Fruit fly (Drosophila melanogaster) whole organism, embryonic: ENCODE data around the gene Nulp1.
A peak's percentile ranks its signal among the peaks of the same experiment; 100 is the strongest.

Experiments used
- B-H1 ChIP-seq: fragments of 200-800 bp; sonication (Bioruptor generic); IDR thresholded peaks from 3 replicates; pipeline ENCODE4 v1.3.6; 2022; ENCODE audit warnings: missing biosample characterization, missing genetic modification characterization
- Bteb2 ChIP-seq: fragments of 200-800 bp; sonication (Bioruptor generic); optimal IDR thresholded peaks from 2 replicates; lab custom pipeline; 2016; ENCODE audit warnings: missing biosample characterization, missing genetic modification characterization
- CG11085 ChIP-seq: fragments of 200-800 bp; sonication (Bioruptor generic); IDR thresholded peaks from 2 replicates; pipeline ENCODE4 v1.3.6; 2022; ENCODE audit warnings: missing biosample characterization, missing genetic modification characterization
- CG11696 ChIP-seq: fragments of 200-800 bp; sonication (Bioruptor generic); IDR thresholded peaks from 2 replicates; pipeline ENCODE4 v1.3.6; 2022; ENCODE audit warnings: missing biosample characterization, missing genetic modification characterization
- CG12769 ChIP-seq: fragments of 200-800 bp; sonication (Bioruptor generic); optimal IDR thresholded peaks from 2 replicates; lab custom pipeline; 2019; ENCODE audit warnings: missing biosample characterization, mild to moderate bottlenecking, missing genetic modification characterization, moderate library complexity
- CG14710 ChIP-seq: fragments of 200-800 bp; sonication (Bioruptor generic); optimal IDR thresholded peaks from 3 replicates; lab custom pipeline; 2019; ENCODE audit warnings: missing biosample characterization, mild to moderate bottlenecking, missing genetic modification characterization, moderate library complexity
- CG14860 ChIP-seq: fragments of 200-800 bp; sonication (Bioruptor generic); IDR thresholded peaks from 3 replicates; pipeline ENCODE4 v1.3.6; 2022; ENCODE audit warnings: missing biosample characterization, missing genetic modification characterization; ENCODE audit not compliant: partially characterized antibody
- CG15011 ChIP-seq: fragments of 200-800 bp; sonication (Bioruptor generic); optimal IDR thresholded peaks from 3 replicates; lab custom pipeline; 2018; ENCODE audit warnings: missing biosample characterization, mild to moderate bottlenecking, missing genetic modification characterization
- CG2120 ChIP-seq: fragments of 200-800 bp; sonication (Bioruptor generic); optimal IDR thresholded peaks from 3 replicates; lab custom pipeline; 2016; ENCODE audit warnings: missing biosample characterization, missing genetic modification characterization
- CG2202 ChIP-seq: fragments of 200-800 bp; sonication (Bioruptor generic); optimal IDR thresholded peaks from 2 replicates; lab custom pipeline; 2018; ENCODE audit warnings: missing biosample characterization, mild to moderate bottlenecking, missing genetic modification characterization
- CG30020 ChIP-seq: fragments of 200-800 bp; optimal IDR thresholded peaks from 2 replicates; lab custom pipeline; 2019; ENCODE audit warnings: missing biosample characterization, mild to moderate bottlenecking, missing genetic modification characterization, moderate library complexity
- CG3163 ChIP-seq: fragments of 200-800 bp; sonication (Bioruptor generic); optimal IDR thresholded peaks from 3 replicates; lab custom pipeline; 2016; ENCODE audit warnings: missing biosample characterization, missing genetic modification characterization
- CG4404 ChIP-seq: fragments of 200-800 bp; sonication (Bioruptor generic); IDR thresholded peaks from 2 replicates; pipeline ENCODE4 v1.3.6; 2022; ENCODE audit warnings: missing biosample characterization, missing genetic modification characterization
- CG4820 ChIP-seq: fragments of 200-800 bp; sonication (Bioruptor generic); optimal IDR thresholded peaks from 3 replicates; lab custom pipeline; 2016; ENCODE audit warnings: missing biosample characterization, missing genetic modification characterization
- CG5245 ChIP-seq: fragments of 200-800 bp; sonication (Bioruptor generic); optimal IDR thresholded peaks from 3 replicates; lab custom pipeline; 2016; ENCODE audit warnings: missing biosample characterization, missing genetic modification characterization
- CG7987 ChIP-seq: fragments of 200-800 bp; sonication (Bioruptor generic); optimal IDR thresholded peaks from 2 replicates; lab custom pipeline; 2018; ENCODE audit warnings: missing biosample characterization, mild to moderate bottlenecking, missing genetic modification characterization, moderate library complexity
- CG8944 ChIP-seq: fragments of 200-800 bp; sonication (Bioruptor generic); optimal IDR thresholded peaks from 3 replicates; lab custom pipeline; 2016; ENCODE audit warnings: missing biosample characterization, missing genetic modification characterization
- CG9817 ChIP-seq: fragments of 200-800 bp; sonication (Bioruptor generic); optimal IDR thresholded peaks from 2 replicates; lab custom pipeline; 2018; ENCODE audit warnings: missing biosample characterization, mild to moderate bottlenecking, missing genetic modification characterization, moderate library complexity
- CHES-1-like ChIP-seq: fragments of 200-800 bp; sonication (Bioruptor generic); optimal IDR thresholded peaks from 2 replicates; lab custom pipeline; 2016; ENCODE audit warnings: missing biosample characterization, missing genetic modification characterization
- Doc3 ChIP-seq: fragments of 200-800 bp; sonication (Bioruptor generic); IDR thresholded peaks from 3 replicates; pipeline ENCODE4 v1.3.6; 2022; ENCODE audit warnings: missing biosample characterization, missing genetic modification characterization; ENCODE audit not compliant: partially characterized antibody
- E2f1 ChIP-seq: fragments of 200-800 bp; sonication (Bioruptor generic); IDR thresholded peaks from 2 replicates; pipeline ENCODE4 v1.3.6; 2022; ENCODE audit warnings: missing biosample characterization, missing genetic modification characterization
- E2f2 ChIP-seq: fragments of 200-800 bp; sonication (Bioruptor generic); IDR thresholded peaks from 2 replicates; pipeline ENCODE4 v1.3.6; 2022; ENCODE audit warnings: missing biosample characterization, missing genetic modification characterization
- Ets97D ChIP-seq: fragments of 200-800 bp; sonication (Bioruptor generic); optimal IDR thresholded peaks from 3 replicates; lab custom pipeline; 2016; ENCODE audit warnings: missing biosample characterization, missing genetic modification characterization
- Hand ChIP-seq: fragments of 200-800 bp; sonication (Bioruptor generic); optimal IDR thresholded peaks from 2 replicates; lab custom pipeline; 2017; ENCODE audit warnings: mild to moderate bottlenecking, missing biosample characterization, missing genetic modification reagents, missing genetic modification characterization
- Hmr ChIP-seq: fragments of 200-800 bp; sonication (Bioruptor generic); optimal IDR thresholded peaks from 3 replicates; lab custom pipeline; 2017; ENCODE audit warnings: mild to moderate bottlenecking, missing biosample characterization, missing genetic modification reagents, missing genetic modification characterization
- Jarid2 ChIP-seq: fragments of 200-800 bp; sonication (Bioruptor generic); optimal IDR thresholded peaks from 3 replicates; lab custom pipeline; 2017; ENCODE audit warnings: mild to moderate bottlenecking, missing biosample characterization, missing genetic modification reagents, missing genetic modification characterization
- MESR4 ChIP-seq: fragments of 200-800 bp; sonication (Bioruptor generic); optimal IDR thresholded peaks from 2 replicates; lab custom pipeline; 2018; ENCODE audit warnings: missing biosample characterization, mild to moderate bottlenecking, missing genetic modification characterization, moderate library complexity
- Mes4 ChIP-seq: fragments of 200-800 bp; sonication (Bioruptor generic); optimal IDR thresholded peaks from 2 replicates; lab custom pipeline; 2016; ENCODE audit warnings: missing biosample characterization, missing genetic modification characterization
- Nf-YC ChIP-seq: fragments of 200-800 bp; optimal IDR thresholded peaks from 3 replicates; lab custom pipeline; 2019; ENCODE audit warnings: missing biosample characterization, mild to moderate bottlenecking, missing genetic modification characterization, moderate library complexity
- Sox100B ChIP-seq: fragments of 200-800 bp; sonication (Bioruptor generic); optimal IDR thresholded peaks from 3 replicates; lab custom pipeline; 2018; ENCODE audit warnings: missing biosample characterization, mild to moderate bottlenecking, missing genetic modification characterization
- Trl ChIP-seq, 3 experiments: fragments of >200 bp in 2 of 3; fragments of 200-800 bp in 1 of 3; sonication (Bioruptor generic) in 1 of 3; optimal IDR thresholded peaks; 2 replicates in 1 of 3; 3 replicates in 2 of 3; lab custom pipeline; 2016 to 2017; ENCODE audit warnings: missing biosample characterization in 1 of 3, missing genetic modification characterization in 1 of 3
- ab ChIP-seq: fragments of 200-800 bp; sonication (Bioruptor generic); optimal IDR thresholded peaks from 2 replicates; lab custom pipeline; 2016; ENCODE audit warnings: missing biosample characterization, missing genetic modification characterization
- crc ChIP-seq: fragments of 200-800 bp; sonication (Bioruptor generic); optimal IDR thresholded peaks from 2 replicates; lab custom pipeline; 2016; ENCODE audit warnings: missing biosample characterization, missing genetic modification characterization
- dpn ChIP-seq, 2 experiments: fragments of 200-800 bp; sonication (Bioruptor generic); optimal IDR thresholded peaks; 3 replicates each; lab custom pipeline; 2016; ENCODE audit warnings: missing biosample characterization in 2 of 2, missing genetic modification characterization in 2 of 2
- eyg ChIP-seq: fragments of 200-800 bp; sonication (Bioruptor generic); optimal IDR thresholded peaks from 3 replicates; lab custom pipeline; 2016; ENCODE audit warnings: missing biosample characterization, missing genetic modification characterization
- fd3F ChIP-seq: fragments of 200-800 bp; sonication (Bioruptor generic); optimal IDR thresholded peaks from 2 replicates; lab custom pipeline; 2018; ENCODE audit warnings: missing biosample characterization, mild to moderate bottlenecking, missing genetic modification characterization, moderate library complexity
- grau ChIP-seq: fragments of 200-800 bp; optimal IDR thresholded peaks from 3 replicates; lab custom pipeline; 2019; ENCODE audit warnings: missing biosample characterization, mild to moderate bottlenecking, missing genetic modification characterization, moderate library complexity
- gro ChIP-seq: fragments of 200-800 bp; sonication (Bioruptor generic); optimal IDR thresholded peaks from 2 replicates; lab custom pipeline; 2016; ENCODE audit warnings: missing biosample characterization, missing genetic modification characterization
- gsb-n ChIP-seq: fragments of 200-800 bp; sonication (Bioruptor generic); optimal IDR thresholded peaks from 3 replicates; lab custom pipeline; 2018; ENCODE audit warnings: missing biosample characterization, mild to moderate bottlenecking, missing genetic modification characterization
- gt ChIP-seq: fragments of 200-800 bp; sonication (Bioruptor generic); IDR thresholded peaks from 2 replicates; pipeline ENCODE4 v1.3.6; 2022; ENCODE audit warnings: missing biosample characterization, missing genetic modification characterization
- hb ChIP-seq: fragments of 200-800 bp; sonication (Bioruptor generic); IDR thresholded peaks from 3 replicates; pipeline ENCODE4 v1.3.6; 2022; ENCODE audit warnings: missing biosample characterization, missing genetic modification characterization; ENCODE audit not compliant: partially characterized antibody
- klu ChIP-seq: fragments of 200-800 bp; sonication (Bioruptor generic); IDR thresholded peaks from 2 replicates; pipeline ENCODE4 v1.3.6; 2022; ENCODE audit warnings: missing biosample characterization, missing genetic modification characterization
- nmo ChIP-seq: fragments of 200-800 bp; sonication (Bioruptor generic); optimal IDR thresholded peaks from 2 replicates; lab custom pipeline; 2018; ENCODE audit warnings: missing biosample characterization, mild to moderate bottlenecking, missing genetic modification characterization, moderate library complexity
- nom ChIP-seq: fragments of 200-800 bp; sonication (Bioruptor generic); optimal IDR thresholded peaks from 2 replicates; lab custom pipeline; 2017; ENCODE audit warnings: missing biosample characterization, missing genetic modification characterization, mild to moderate bottlenecking, moderate library complexity, missing genetic modification reagents
- pan ChIP-seq, 4 experiments: fragments of >200 bp in 3 of 4; fragments of 200-800 bp in 1 of 4; sonication (Bioruptor generic) in 1 of 4; optimal IDR thresholded peaks in 3 of 4; IDR thresholded peaks in 1 of 4; 2 replicates each; pipeline versions ENCODE4 v1.3.6 to Lab custom; 2017 to 2022; ENCODE audit warnings: missing biosample characterization in 2 of 4, missing genetic modification characterization in 2 of 4, mixed read lengths in 1 of 4
- repo ChIP-seq: fragments of 200-800 bp; sonication (Bioruptor generic); optimal IDR thresholded peaks from 2 replicates; lab custom pipeline; 2016; ENCODE audit warnings: missing biosample characterization, missing genetic modification characterization
- sr ChIP-seq: fragments of 200-800 bp; sonication (Bioruptor generic); IDR thresholded peaks from 3 replicates; pipeline ENCODE4 v1.3.6; 2022; ENCODE audit warnings: missing biosample characterization, missing genetic modification characterization
- tgo ChIP-seq: fragments of 200-800 bp; sonication (Bioruptor generic); IDR thresholded peaks from 3 replicates; pipeline ENCODE4 v1.3.6; 2022; ENCODE audit warnings: missing biosample characterization, missing genetic modification characterization
- tna ChIP-seq: fragments of 200-800 bp; sonication (Bioruptor generic); IDR thresholded peaks from 2 replicates; pipeline ENCODE4 v1.3.6; 2022; ENCODE audit warnings: missing biosample characterization, missing genetic modification characterization; ENCODE audit not compliant: partially characterized antibody
- trh ChIP-seq: fragments of 200-800 bp; sonication (Bioruptor generic); optimal IDR thresholded peaks from 2 replicates; lab custom pipeline; 2016; ENCODE audit warnings: missing biosample characterization, missing genetic modification characterization

Nulp1 gene

DNA sequence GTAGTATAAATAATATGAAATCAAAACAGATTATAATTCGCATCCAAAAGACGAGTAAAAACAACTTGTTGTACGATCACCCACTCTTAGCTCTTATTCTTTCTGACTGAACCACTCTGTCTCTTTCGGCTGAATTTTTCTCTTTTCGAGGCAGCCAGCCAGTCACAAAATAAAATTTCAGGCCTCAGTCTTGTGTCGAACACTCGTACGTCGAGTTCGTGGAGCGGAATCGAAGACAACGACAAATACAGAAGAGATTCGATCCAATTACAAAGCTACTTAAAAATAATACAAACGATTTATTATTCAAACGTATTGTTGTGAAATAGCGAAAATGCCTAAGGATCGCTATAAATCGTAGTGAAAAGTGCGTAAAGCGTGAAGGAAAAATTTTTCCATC, 33.0 kb upstream of the Nulp1 start (continued):
- no peak for TF ChIP-seq MESR4
- no peak for TF ChIP-seq CG9817 (tag; lab: Kevin White, UChicago)
- TF ChIP-seq tna (GFP tag; lab: Robert Waterston, UW), result no peak
- no peak for TF ChIP-seq CG30020 (tag; lab: Kevin White, UChicago)
- no peak for TF ChIP-seq hb
- TF ChIP-seq CG11085 (GFP tag; lab: Robert Waterston, UW), result no peak
- TF ChIP-seq Sox100B (GFP tag; lab: Kevin White, UChicago), result no peak
- no peak for TF ChIP-seq Bteb2 (GFP tag; lab: Kevin White, UChicago)
- TF ChIP-seq CG2120, result peak; percentile 17
- no peak for TF ChIP-seq nmo
- no peak for TF ChIP-seq CG4820 (GFP tag; lab: Kevin White, UChicago)
- TF ChIP-seq CG12769, result peak; percentile 43
- no peak for TF ChIP-seq tgo (GFP tag; lab: Robert Waterston, UW)
- no peak for TF ChIP-seq trh (GFP tag; lab: Kevin White, UChicago)
- no peak for TF ChIP-seq Ets97D (GFP tag; lab: Kevin White, UChicago)
- TF ChIP-seq CG5245 (GFP tag; lab: Kevin White, UChicago), result no peak
- no peak for TF ChIP-seq repo (GFP tag; lab: Kevin White, UChicago)
- peak; percentile 10 for TF ChIP-seq grau (tag; lab: Kevin White, UChicago)
- peak; percentile 19 for TF ChIP-seq CG7987 (GFP tag; lab: Kevin White, UChicago)
- TF ChIP-seq E2f2 (GFP tag; lab: Robert Waterston, UW), result no peak
- TF ChIP-seq gt (GFP tag; lab: Robert Waterston, UW), result no peak
- TF ChIP-seq Trl (optimal IDR thresholded peaks at IDR 0.05; lab: Kevin White, UChicago), result peak; percentile 49 to 73
- TF ChIP-seq Trl (GFP tag; optimal IDR thresholded peaks at IDR 0.05; lab: Kevin White, UChicago), result peak; percentile 16
- no peak for TF ChIP-seq CG11696 (GFP tag; lab: Robert Waterston, UW)
- peak in 1 of 2 experiments; percentile 17 for TF ChIP-seq dpn (GFP tag; optimal IDR thresholded peaks at IDR 0.05; lab: Kevin White, UChicago)
- TF ChIP-seq Jarid2 (GFP tag; lab: Kevin White, UChicago), result peak; percentile 95
- no peak for TF ChIP-seq klu (GFP tag; lab: Robert Waterston, UW)
- TF ChIP-seq gsb-n (tag; lab: Kevin White, UChicago), result no peak
- TF ChIP-seq Nf-YC (tag; lab: Kevin White, UChicago), result peak; percentile 39
- TF ChIP-seq CG15011 (GFP tag; lab: Kevin White, UChicago), result no peak
- peak; percentile 59 for TF ChIP-seq gro (GFP tag; lab: Kevin White, UChicago)
- no peak for TF ChIP-seq Doc3
- TF ChIP-seq Hand, result no peak
- TF ChIP-seq ab, result no peak
- no peak for TF ChIP-seq CG2202 (tag; lab: Kevin White, UChicago)
- no peak for TF ChIP-seq Mes4 (GFP tag; lab: Kevin White, UChicago)
- TF ChIP-seq sr (GFP tag; lab: Robert Waterston, UW), result peak; percentile 27; the same call in 1 of the 3 replicates
- no peak; the same call in 2 of the 3 replicates for TF ChIP-seq B-H1 (GFP tag; lab: Robert Waterston, UW)
- no peak for TF ChIP-seq CG4404
- no peak for TF ChIP-seq CG14710
- no peak for TF ChIP-seq eyg
- no peak for TF ChIP-seq CG8944
- no peak for TF ChIP-seq Hmr (GFP tag; lab: Kevin White, UChicago)
- no peak for TF ChIP-seq CG14860
- no peak for TF ChIP-seq E2f1 (GFP tag; lab: Robert Waterston, UW)
- TF ChIP-seq CG3163 (GFP tag; lab: Kevin White, UChicago), result peak; percentile 96
- TF ChIP-seq nom (GFP tag; lab: Kevin White, UChicago), result peak; percentile 66
- TF ChIP-seq crc (GFP tag; lab: Kevin White, UChicago), result no peak
- TF ChIP-seq fd3F, result no peak
- TF ChIP-seq pan (optimal IDR thresholded peaks at IDR 0.05; lab: Kevin White, UChicago), result no peak
- TF ChIP-seq pan (GFP tag; optimal IDR thresholded peaks at IDR 0.05 in 1 of 2, IDR thresholded peaks at IDR 0.05 in 1 of 2), result no peak
- no peak for TF ChIP-seq CHES-1-like (GFP tag; lab: Kevin White, UChicago)
